Fruit fly (Drosophila melanogaster) whole organism, embryonic: ENCODE measurements around the gene CG15547.

Experiments used
- Ada2b ChIP-seq: fragments of 200-800 bp; sonication (Bioruptor generic); IDR thresholded peaks from 2 replicates; pipeline ENCODE4 v1.3.6; 2022; ENCODE audit warnings: missing biosample characterization, missing genetic modification characterization
- Bteb2 ChIP-seq: fragments of 200-800 bp; sonication (Bioruptor generic); optimal IDR thresholded peaks from 2 replicates; lab custom pipeline; 2016; ENCODE audit warnings: missing biosample characterization, missing genetic modification characterization
- CG10267 ChIP-seq: fragments of 200-800 bp; sonication (Bioruptor generic); optimal IDR thresholded peaks from 2 replicates; lab custom pipeline; 2018; ENCODE audit warnings: missing biosample characterization, mild to moderate bottlenecking, missing genetic modification characterization, moderate library complexity
- CG11696 ChIP-seq: fragments of 200-800 bp; sonication (Bioruptor generic); IDR thresholded peaks from 2 replicates; pipeline ENCODE4 v1.3.6; 2022; ENCODE audit warnings: missing biosample characterization, missing genetic modification characterization
- CG12071 ChIP-seq: fragments of 200-800 bp; sonication (Bioruptor generic); optimal IDR thresholded peaks from 3 replicates; lab custom pipeline; 2018; ENCODE audit warnings: missing biosample characterization, mild to moderate bottlenecking, missing genetic modification characterization
- CG13123 ChIP-seq: fragments of 200-800 bp; sonication (Bioruptor generic); optimal IDR thresholded peaks from 2 replicates; lab custom pipeline; 2016; ENCODE audit warnings: missing biosample characterization, missing genetic modification characterization
- CG13894 ChIP-seq: fragments of 200-800 bp; sonication (Bioruptor generic); optimal IDR thresholded peaks from 3 replicates; lab custom pipeline; 2018; ENCODE audit warnings: missing biosample characterization, mild to moderate bottlenecking, missing genetic modification characterization, moderate library complexity
- CG14667 ChIP-seq: fragments of 200-800 bp; sonication (Bioruptor generic); IDR thresholded peaks from 2 replicates; pipeline ENCODE4 v1.3.6; 2022; ENCODE audit warnings: missing biosample characterization, missing genetic modification characterization
- CG1602 ChIP-seq: fragments of 200-800 bp; sonication (Bioruptor generic); optimal IDR thresholded peaks from 3 replicates; lab custom pipeline; 2016; ENCODE audit warnings: missing biosample characterization, missing genetic modification characterization
- CG1792 ChIP-seq: fragments of 200-800 bp; sonication (Bioruptor generic); optimal IDR thresholded peaks from 2 replicates; lab custom pipeline; 2016; ENCODE audit warnings: missing biosample characterization, missing genetic modification characterization
- CG2129 ChIP-seq: fragments of 200-800 bp; sonication (Bioruptor generic); IDR thresholded peaks from 2 replicates; pipeline ENCODE4 v1.3.6; 2022; ENCODE audit warnings: missing biosample characterization, missing genetic modification characterization; ENCODE audit not compliant: partially characterized antibody
- CG2202 ChIP-seq: fragments of 200-800 bp; sonication (Bioruptor generic); optimal IDR thresholded peaks from 2 replicates; lab custom pipeline; 2018; ENCODE audit warnings: missing biosample characterization, mild to moderate bottlenecking, missing genetic modification characterization
- CG2712 ChIP-seq: fragments of 200-800 bp; optimal IDR thresholded peaks from 3 replicates; lab custom pipeline; 2019; ENCODE audit warnings: missing biosample characterization, mild to moderate bottlenecking, missing genetic modification characterization, moderate library complexity
- CG32532 ChIP-seq: fragments of 200-800 bp; sonication (Bioruptor generic); IDR thresholded peaks from 2 replicates; pipeline ENCODE4 v1.3.6; 2022; ENCODE audit warnings: missing biosample characterization, missing genetic modification characterization
- CG34376 ChIP-seq: fragments of 200-800 bp; sonication (Bioruptor generic); optimal IDR thresholded peaks from 2 replicates; lab custom pipeline; 2018; ENCODE audit warnings: missing biosample characterization, mild to moderate bottlenecking, missing genetic modification characterization
- CG3847 ChIP-seq: fragments of 200-800 bp; sonication (Bioruptor generic); IDR thresholded peaks from 2 replicates; pipeline ENCODE4 v1.3.6; 2022; ENCODE audit warnings: missing biosample characterization, missing genetic modification characterization
- CG3995 ChIP-seq: fragments of 200-800 bp; sonication (Bioruptor generic); optimal IDR thresholded peaks from 3 replicates; lab custom pipeline; 2016; ENCODE audit warnings: missing biosample characterization, missing genetic modification characterization
- CG4282 ChIP-seq: fragments of 200-800 bp; sonication (Bioruptor generic); optimal IDR thresholded peaks from 2 replicates; lab custom pipeline; 2016; ENCODE audit warnings: missing biosample characterization, missing genetic modification characterization
- CG4328 ChIP-seq: fragments of 200-800 bp; sonication (Bioruptor generic); optimal IDR thresholded peaks from 3 replicates; lab custom pipeline; 2017; ENCODE audit warnings: missing biosample characterization, missing genetic modification reagents, missing genetic modification characterization
- CG4360 ChIP-seq: fragments of 200-800 bp; sonication (Bioruptor generic); IDR thresholded peaks from 2 replicates; pipeline ENCODE4 v1.3.6; 2022; ENCODE audit warnings: missing biosample characterization, missing genetic modification characterization
- CG4854 ChIP-seq: fragments of 200-800 bp; sonication (Bioruptor generic); optimal IDR thresholded peaks from 2 replicates; lab custom pipeline; 2016; ENCODE audit warnings: missing biosample characterization, missing genetic modification characterization, inconsistent platforms
- CG7928 ChIP-seq: fragments of 200-800 bp; sonication (Bioruptor generic); optimal IDR thresholded peaks from 2 replicates; lab custom pipeline; 2017; ENCODE audit warnings: missing biosample characterization, mild to moderate bottlenecking, missing genetic modification characterization
- Doc3 ChIP-seq: fragments of 200-800 bp; sonication (Bioruptor generic); IDR thresholded peaks from 3 replicates; pipeline ENCODE4 v1.3.6; 2022; ENCODE audit warnings: missing biosample characterization, missing genetic modification characterization; ENCODE audit not compliant: partially characterized antibody
- Dref ChIP-seq: fragments of 200-800 bp; sonication (Bioruptor generic); IDR thresholded peaks from 2 replicates; pipeline ENCODE4 v1.3.6; 2022; ENCODE audit warnings: missing biosample characterization, missing genetic modification characterization
- Gug ChIP-seq: fragments of 200-800 bp; sonication (Bioruptor generic); IDR thresholded peaks from 4 replicates; pipeline ENCODE4 v1.3.6; 2022; ENCODE audit warnings: missing biosample characterization, missing genetic modification characterization
- Hmr ChIP-seq: fragments of 200-800 bp; sonication (Bioruptor generic); optimal IDR thresholded peaks from 3 replicates; lab custom pipeline; 2017; ENCODE audit warnings: mild to moderate bottlenecking, missing biosample characterization, missing genetic modification reagents, missing genetic modification characterization
- Mad ChIP-seq: fragments of 200-800 bp; sonication (Bioruptor generic); optimal IDR thresholded peaks from 2 replicates; lab custom pipeline; 2016; ENCODE audit warnings: missing biosample characterization, missing genetic modification characterization
- Meics ChIP-seq: fragments of 200-800 bp; sonication (Bioruptor generic); optimal IDR thresholded peaks from 2 replicates; lab custom pipeline; 2017; ENCODE audit warnings: missing biosample characterization, mild to moderate bottlenecking, missing genetic modification characterization
- Neu2 ChIP-seq: fragments of 200-800 bp; sonication (Bioruptor generic); optimal IDR thresholded peaks from 3 replicates; lab custom pipeline; 2016; ENCODE audit warnings: missing biosample characterization, missing genetic modification characterization, borderline replicate concordance
- Scr ChIP-seq: fragments of 200-800 bp; sonication (Bioruptor generic); IDR thresholded peaks from 2 replicates; pipeline ENCODE4 v1.3.6; 2022; ENCODE audit warnings: missing biosample characterization, missing genetic modification characterization; ENCODE audit not compliant: partially characterized antibody
- Sox100B ChIP-seq: fragments of 200-800 bp; sonication (Bioruptor generic); optimal IDR thresholded peaks from 3 replicates; lab custom pipeline; 2018; ENCODE audit warnings: missing biosample characterization, mild to moderate bottlenecking, missing genetic modification characterization
- ac ChIP-seq: fragments of 200-800 bp; sonication (Bioruptor generic); optimal IDR thresholded peaks from 3 replicates; lab custom pipeline; 2017; ENCODE audit warnings: missing biosample characterization, mild to moderate bottlenecking, missing genetic modification characterization
- bigmax ChIP-seq: fragments of 200-800 bp; sonication (Bioruptor generic); optimal IDR thresholded peaks from 2 replicates; lab custom pipeline; 2018; ENCODE audit warnings: missing biosample characterization, mild to moderate bottlenecking, missing genetic modification characterization
- bsh ChIP-seq, 2 experiments: fragments of 200-800 bp; sonication (Bioruptor generic); optimal IDR thresholded peaks; 2 replicates each; lab custom pipeline; 2017 to 2018; ENCODE audit warnings: mild to moderate bottlenecking in 2 of 2, missing biosample characterization in 2 of 2, missing genetic modification characterization in 2 of 2, moderate library complexity in 1 of 2
- ci ChIP-seq: fragments of 200-800 bp; sonication (Bioruptor generic); IDR thresholded peaks from 3 replicates; pipeline ENCODE4 v1.3.6; 2022; ENCODE audit warnings: missing biosample characterization, missing genetic modification characterization
- disco-r ChIP-seq: fragments of 200-800 bp; sonication (Bioruptor generic); optimal IDR thresholded peaks from 2 replicates; lab custom pipeline; 2016; ENCODE audit warnings: missing biosample characterization, missing genetic modification characterization
- dmrt99B ChIP-seq: fragments of 200-800 bp; sonication (Bioruptor generic); optimal IDR thresholded peaks from 2 replicates; lab custom pipeline; 2018; ENCODE audit warnings: missing biosample characterization, mild to moderate bottlenecking, missing genetic modification characterization, moderate library complexity
- ems ChIP-seq: fragments of 200-800 bp; sonication (Bioruptor generic); optimal IDR thresholded peaks from 3 replicates; lab custom pipeline; 2016; ENCODE audit warnings: missing biosample characterization, missing genetic modification characterization
- eyg ChIP-seq: fragments of 200-800 bp; sonication (Bioruptor generic); optimal IDR thresholded peaks from 3 replicates; lab custom pipeline; 2016; ENCODE audit warnings: missing biosample characterization, missing genetic modification characterization
- fd64A ChIP-seq: fragments of 200-800 bp; sonication (Bioruptor generic); optimal IDR thresholded peaks from 3 replicates; lab custom pipeline; 2018; ENCODE audit warnings: missing biosample characterization, mild to moderate bottlenecking, missing genetic modification characterization
- grn ChIP-seq: fragments of 200-800 bp; sonication (Bioruptor generic); optimal IDR thresholded peaks from 3 replicates; lab custom pipeline; 2017; ENCODE audit warnings: missing biosample characterization, missing genetic modification characterization
- h ChIP-seq: fragments of >200 bp; optimal IDR thresholded peaks from 2 replicates; lab custom pipeline; 2017
- mam ChIP-seq: fragments of 200-800 bp; sonication (Bioruptor generic); optimal IDR thresholded peaks from 3 replicates; lab custom pipeline; 2016; ENCODE audit warnings: missing biosample characterization, missing genetic modification characterization
- nom ChIP-seq: fragments of 200-800 bp; sonication (Bioruptor generic); optimal IDR thresholded peaks from 2 replicates; lab custom pipeline; 2017; ENCODE audit warnings: missing biosample characterization, missing genetic modification characterization, mild to moderate bottlenecking, moderate library complexity, missing genetic modification reagents
- onecut ChIP-seq: fragments of 200-800 bp; sonication (Bioruptor generic); IDR thresholded peaks from 2 replicates; pipeline ENCODE4 v1.3.6; 2022; ENCODE audit warnings: missing biosample characterization, missing genetic modification characterization
- row ChIP-seq: fragments of 200-800 bp; sonication (Bioruptor generic); IDR thresholded peaks from 3 replicates; pipeline ENCODE4 v1.3.6; 2022; ENCODE audit warnings: missing biosample characterization, missing genetic modification characterization
- sc ChIP-seq, 3 experiments: fragments of >200 bp in 2 of 3; fragments of 200-800 bp in 1 of 3; sonication (Bioruptor generic) in 1 of 3; optimal IDR thresholded peaks; 2 replicates in 2 of 3; 3 replicates in 1 of 3; lab custom pipeline; 2017; ENCODE audit warnings: mild to moderate bottlenecking in 1 of 3, missing biosample characterization in 1 of 3, missing genetic modification characterization in 1 of 3, missing genetic modification reagents in 1 of 3
- slbo ChIP-seq: fragments of 200-800 bp; sonication (Bioruptor generic); IDR thresholded peaks from 2 replicates; pipeline ENCODE4 v1.3.6; 2022; ENCODE audit warnings: missing biosample characterization, missing genetic modification characterization
- tin ChIP-seq: fragments of 200-800 bp; sonication (Bioruptor generic); optimal IDR thresholded peaks from 3 replicates; lab custom pipeline; 2016; ENCODE audit warnings: missing biosample characterization, missing genetic modification characterization
- tna ChIP-seq: fragments of 200-800 bp; sonication (Bioruptor generic); IDR thresholded peaks from 2 replicates; pipeline ENCODE4 v1.3.6; 2022; ENCODE audit warnings: missing biosample characterization, missing genetic modification characterization; ENCODE audit not compliant: partially characterized antibody
- twi ChIP-seq: fragments of 200-800 bp; optimal IDR thresholded peaks from 2 replicates; lab custom pipeline; 2019; ENCODE audit warnings: missing biosample characterization, mild to moderate bottlenecking, missing genetic modification characterization, moderate library complexity
- unpg ChIP-seq: fragments of 200-800 bp; sonication (Bioruptor generic); optimal IDR thresholded peaks from 3 replicates; lab custom pipeline; 2018; ENCODE audit warnings: missing biosample characterization, mild to moderate bottlenecking, missing genetic modification characterization, moderate library complexity
- vvl ChIP-seq: fragments of 200-800 bp; sonication (Bioruptor generic); IDR thresholded peaks from 2 replicates; pipeline ENCODE4 v1.3.6; 2022; ENCODE audit warnings: missing biosample characterization, missing genetic modification characterization

The CG15547 gene

dm6 chr3R:30865365-30865770 lies 17.9 kb downstream of the CG15547 start (continued):
- no peak for TF ChIP-seq Doc3 (GFP tag; lab: Robert Waterston, UW)
- no peak for TF ChIP-seq CG11696 (GFP tag; lab: Robert Waterston, UW)
- peak; percentile 53; the same call in 1 of the 3 replicates for TF ChIP-seq ci (GFP tag; lab: Robert Waterston, UW)
- no peak for TF ChIP-seq CG32532 (GFP tag; lab: Robert Waterston, UW)
- no peak for TF ChIP-seq nom
- no peak for TF ChIP-seq CG34376 (GFP tag; lab: Kevin White, UChicago)
- no peak for TF ChIP-seq eyg
- TF ChIP-seq unpg (GFP tag; lab: Kevin White, UChicago), result peak; percentile 34
- TF ChIP-seq CG12071 (GFP tag; lab: Kevin White, UChicago), result no peak
- peak; percentile 24 for TF ChIP-seq tin (GFP tag; lab: Kevin White, UChicago)
- no peak for TF ChIP-seq CG2129
- no peak for TF ChIP-seq fd64A (GFP tag; lab: Kevin White, UChicago)
- no peak for TF ChIP-seq CG3995 (GFP tag; lab: Kevin White, UChicago)
- TF ChIP-seq grn, result no peak
- TF ChIP-seq Ada2b (GFP tag; lab: Robert Waterston, UW), result no peak
- no peak for TF ChIP-seq disco-r (GFP tag; lab: Kevin White, UChicago)
- TF ChIP-seq CG13123 (GFP tag; lab: Kevin White, UChicago), result no peak
- no peak for TF ChIP-seq bigmax (GFP tag; lab: Kevin White, UChicago)
- no peak for TF ChIP-seq sc (optimal IDR thresholded peaks at IDR 0.05; lab: Kevin White, UChicago)
- TF ChIP-seq sc (GFP tag; optimal IDR thresholded peaks at IDR 0.05; lab: Kevin White, UChicago), result no peak
- no peak for TF ChIP-seq ems (GFP tag; lab: Kevin White, UChicago)
- TF ChIP-seq Gug, result no peak
- TF ChIP-seq row (GFP tag; lab: Robert Waterston, UW), result peak; percentile 86
- no peak for TF ChIP-seq CG4328 (GFP tag; lab: Kevin White, UChicago)
- no peak for TF ChIP-seq slbo (GFP tag; lab: Robert Waterston, UW)
- TF ChIP-seq tna (GFP tag; lab: Robert Waterston, UW), result no peak
- no peak for TF ChIP-seq Meics (GFP tag; lab: Kevin White, UChicago)
- no peak for TF ChIP-seq Dref (GFP tag; lab: Robert Waterston, UW)
- peak; percentile 55 for TF ChIP-seq dmrt99B
- TF ChIP-seq CG7928 (GFP tag; lab: Kevin White, UChicago), result no peak
- TF ChIP-seq CG4360, result peak; percentile 33; the same call in 1 of the 2 replicates
- no peak for TF ChIP-seq CG4282
- no peak for TF ChIP-seq mam (GFP tag; lab: Kevin White, UChicago)
- peak; percentile 2 for TF ChIP-seq twi
- TF ChIP-seq CG3847 (GFP tag; lab: Robert Waterston, UW), result peak; percentile 29; the same call in 1 of the 2 replicates
- TF ChIP-seq Mad (GFP tag; lab: Kevin White, UChicago), result no peak
- TF ChIP-seq Bteb2 (GFP tag; lab: Kevin White, UChicago), result no peak
- no peak for TF ChIP-seq Neu2 (GFP tag; lab: Kevin White, UChicago)
- peak; percentile 38 for TF ChIP-seq CG10267
- TF ChIP-seq CG14667 (GFP tag; lab: Robert Waterston, UW), result no peak
- no peak for TF ChIP-seq ac (GFP tag; lab: Kevin White, UChicago)

- TF ChIP-seq CG1792 (GFP tag; lab: Kevin White, UChicago) (no peak), Scr (no peak), CG2712 (tag; lab: Kevin White, UChicago) (peak; percentile 7), CG1602 (GFP tag; lab: Kevin White, UChicago) (no peak), h (lab: Kevin White, UChicago) (no peak), CG2202 (tag; lab: Kevin White, UChicago) (no peak), bsh (GFP tag; optimal IDR thresholded peaks at IDR 0.05; lab: Kevin White, UChicago) (peak in 1 of 2 experiments; percentile 28), Hmr (no peak), Sox100B (GFP tag; lab: Kevin White, UChicago) (no peak), onecut (GFP tag; lab: Robert Waterston, UW) (no peak), vvl (GFP tag; lab: Robert Waterston, UW) (no peak), CG13894 (tag; lab: Kevin White, UChicago) (no peak), CG4854 (GFP tag; lab: Kevin White, UChicago) (no peak)
These were observed 18.8 kb downstream of the CG15547 start for dm6 chr3R:30864465-30864864.
